Fruit fly (Drosophila melanogaster): ENCODE results near the gene Nepl3.

Nepl3 gene

DNA sequence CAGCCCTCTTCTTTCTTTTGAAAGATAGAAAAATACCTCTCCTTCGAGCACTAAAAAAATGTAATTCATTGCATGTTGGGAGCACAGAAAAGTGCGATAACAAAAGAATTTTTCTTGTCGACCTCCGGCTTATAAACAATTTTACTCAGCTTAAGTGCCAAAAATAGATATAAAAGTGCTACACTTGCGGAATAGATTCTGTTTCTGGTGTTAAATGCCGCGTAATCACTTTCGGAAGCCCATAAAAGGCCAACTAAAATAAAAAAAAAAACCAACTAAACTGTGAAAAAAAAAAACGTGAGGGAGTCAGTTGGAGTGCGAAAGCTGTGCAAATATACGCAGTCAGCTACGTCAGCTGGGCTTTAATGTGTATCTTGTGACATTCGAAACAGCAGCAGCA, 31.6 kb upstream of the Nepl3 start:
- TF ChIP-seq ttk (optimal IDR thresholded peaks at IDR 0.05), result no peak
- TF ChIP-seq Sin3A (optimal IDR thresholded peaks at IDR 0.05), result no peak
- TF ChIP-seq psq (optimal IDR thresholded peaks at IDR 0.05), result no peak
- TF ChIP-seq h (optimal IDR thresholded peaks at IDR 0.05), result no peak
- TF ChIP-seq insv (optimal IDR thresholded peaks at IDR 0.05), result no peak
- no peak for TF ChIP-seq Myc (optimal IDR thresholded peaks at IDR 0.05)

DNA sequence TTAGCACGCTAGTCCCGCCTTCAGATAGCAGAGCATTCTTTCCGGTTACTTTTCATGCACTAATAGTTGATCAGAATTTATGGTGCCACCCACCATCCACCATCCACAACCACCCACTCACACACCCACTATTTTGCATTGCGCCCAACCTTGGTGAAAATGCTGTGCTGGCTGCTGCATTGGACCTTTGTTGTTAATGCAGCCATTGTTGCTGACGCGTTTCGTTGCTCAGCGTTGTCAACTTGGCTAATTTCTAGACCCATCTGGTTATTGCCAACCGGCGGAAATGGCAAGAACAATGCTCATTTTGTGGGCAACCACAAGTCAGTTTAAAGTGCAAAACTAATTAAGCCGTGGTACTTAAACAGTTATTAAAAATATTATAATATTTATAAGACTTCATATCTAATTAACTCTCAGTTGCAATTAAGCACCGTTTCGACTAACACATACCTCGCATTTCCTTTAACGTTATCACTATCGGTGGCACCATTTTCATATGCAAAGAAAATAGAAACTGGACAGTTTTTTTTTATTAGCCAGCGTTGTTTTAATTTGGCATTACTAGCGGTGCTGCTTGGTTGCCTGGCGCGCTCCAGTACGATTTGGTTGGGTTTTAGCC, 30.7 kb upstream of the Nepl3 start:
- no peak for TF ChIP-seq psq (optimal IDR thresholded peaks at IDR 0.05)
- TF ChIP-seq insv (optimal IDR thresholded peaks at IDR 0.05), result no peak
- no peak for TF ChIP-seq ttk (optimal IDR thresholded peaks at IDR 0.05)
- TF ChIP-seq h (optimal IDR thresholded peaks at IDR 0.05), result no peak
- no peak for TF ChIP-seq Myc (optimal IDR thresholded peaks at IDR 0.05)
- no peak for TF ChIP-seq Sin3A (optimal IDR thresholded peaks at IDR 0.05)

DNA sequence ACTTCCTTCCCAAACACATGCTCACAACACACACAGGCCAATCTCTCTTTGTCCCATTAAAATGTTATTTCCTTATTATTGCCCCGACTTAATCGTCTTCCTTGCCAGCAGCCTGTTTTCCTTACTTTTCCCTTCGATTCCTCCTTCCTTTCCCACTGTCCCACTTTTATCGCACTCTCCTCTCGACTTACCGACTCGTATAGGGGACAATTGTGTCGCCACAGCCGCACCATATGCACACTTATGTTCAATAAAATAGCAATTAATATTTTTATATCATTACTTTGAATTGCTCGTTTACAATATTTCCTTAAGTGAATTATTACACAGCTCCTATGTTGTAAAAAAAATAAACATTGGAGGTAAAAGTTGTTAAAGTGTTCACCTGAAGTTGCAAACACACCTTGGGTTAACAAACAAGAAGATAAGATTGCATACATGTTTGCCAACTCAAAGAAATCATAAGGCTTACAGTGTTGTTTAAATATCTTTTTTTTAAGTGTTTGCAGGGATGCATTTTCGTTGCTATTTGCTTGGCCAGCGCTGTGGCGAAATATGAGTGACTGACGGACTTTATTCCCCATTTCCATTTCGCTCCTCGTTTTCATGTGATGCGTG, 29.0 kb upstream of the Nepl3 start:
- TF ChIP-seq psq (optimal IDR thresholded peaks at IDR 0.05) (no peak), Myc (optimal IDR thresholded peaks at IDR 0.05) (no peak), ttk (optimal IDR thresholded peaks at IDR 0.05) (no peak), h (optimal IDR thresholded peaks at IDR 0.05) (no peak), Sin3A (optimal IDR thresholded peaks at IDR 0.05) (no peak)

DNA sequence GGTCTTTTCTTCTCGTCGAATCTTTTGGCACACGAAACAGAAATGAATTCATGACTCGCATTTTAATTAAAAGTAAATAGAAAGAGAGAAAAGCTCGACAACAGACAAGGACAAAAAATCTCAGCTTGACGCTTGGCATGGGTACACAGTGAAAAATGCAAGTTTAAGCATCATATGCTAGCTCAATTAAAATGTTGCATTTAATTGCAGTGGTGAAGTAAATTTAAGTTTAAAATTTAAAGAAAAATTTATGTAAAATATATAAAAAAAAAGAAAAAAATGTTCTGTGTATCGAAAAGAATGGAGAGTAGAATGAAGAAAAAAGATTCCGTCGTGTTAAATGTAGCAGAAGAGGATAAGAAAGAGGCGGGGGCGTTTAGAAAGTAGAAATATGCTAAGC, 27.5 kb upstream of the Nepl3 start:
- TF ChIP-seq Myc (optimal IDR thresholded peaks at IDR 0.05) (no peak), psq (optimal IDR thresholded peaks at IDR 0.05) (no peak), ttk (optimal IDR thresholded peaks at IDR 0.05) (no peak), h (optimal IDR thresholded peaks at IDR 0.05) (no peak), insv (optimal IDR thresholded peaks at IDR 0.05) (no peak), Sin3A (optimal IDR thresholded peaks at IDR 0.05) (no peak)

DNA sequence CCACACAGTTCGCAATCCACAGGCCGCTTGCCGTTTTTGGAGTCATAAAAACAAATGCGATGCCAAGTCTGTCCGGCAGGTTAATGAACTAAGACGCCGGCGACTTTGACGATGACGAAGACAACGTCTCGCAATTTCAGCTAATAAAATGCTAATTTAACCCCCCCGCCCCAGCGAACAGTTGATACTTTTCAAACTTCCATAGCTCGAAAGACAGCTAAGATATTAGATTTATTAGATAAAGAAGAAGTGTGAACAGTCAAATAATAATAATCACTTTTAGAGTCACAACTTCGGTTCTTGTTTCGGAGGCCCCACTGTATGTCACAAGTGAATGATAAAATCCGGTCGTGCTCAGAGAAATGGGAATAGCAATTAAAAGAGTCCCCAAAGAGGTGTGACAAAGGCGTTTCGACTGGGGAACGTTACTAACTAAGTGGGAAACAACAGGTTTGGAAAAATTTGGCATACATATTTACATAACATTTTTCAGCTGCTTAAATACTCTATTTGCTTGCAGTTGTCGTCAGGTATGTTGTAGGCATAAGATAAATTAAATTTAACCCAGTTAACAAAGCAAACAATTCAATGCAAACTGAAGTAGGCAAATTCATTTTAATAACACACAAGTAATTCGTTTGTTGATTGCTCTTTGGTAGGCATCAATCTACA, 26.7 kb upstream of the Nepl3 start:
- TF ChIP-seq Sin3A (optimal IDR thresholded peaks at IDR 0.05) (no peak), h (optimal IDR thresholded peaks at IDR 0.05) (no peak), insv (optimal IDR thresholded peaks at IDR 0.05) (no peak), psq (optimal IDR thresholded peaks at IDR 0.05) (no peak), Myc (optimal IDR thresholded peaks at IDR 0.05) (no peak), ttk (optimal IDR thresholded peaks at IDR 0.05) (no peak)

DNA sequence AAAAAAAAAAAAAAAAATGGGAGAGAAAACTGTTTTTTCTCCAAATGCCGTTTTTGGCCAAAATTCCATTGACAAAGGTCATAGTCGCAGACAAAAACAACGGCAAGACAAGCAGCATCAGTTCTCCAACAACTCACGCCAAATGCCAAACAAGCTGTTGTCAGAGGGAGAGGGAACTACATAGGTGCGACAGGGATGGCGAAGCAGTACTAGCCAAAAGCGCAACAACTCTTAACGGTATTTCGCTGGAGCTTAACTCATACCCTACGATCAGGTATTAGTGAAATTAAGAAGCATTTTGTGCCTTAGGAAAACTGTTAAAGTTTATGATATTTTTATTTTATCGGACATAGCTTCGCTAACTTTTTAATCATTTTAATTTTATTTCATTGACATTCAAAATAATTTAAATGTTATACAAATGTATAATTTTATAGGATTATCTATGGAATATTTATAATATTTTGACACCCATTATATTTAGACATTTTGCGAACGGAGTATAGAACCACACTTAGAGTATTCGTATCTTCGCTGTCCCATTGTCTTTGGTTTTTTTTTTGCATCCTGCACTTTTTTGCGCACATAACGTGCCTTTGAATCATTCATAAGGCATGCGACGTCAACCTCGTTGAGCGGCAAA, 22.3 kb upstream of the Nepl3 start:
- TF ChIP-seq ttk (optimal IDR thresholded peaks at IDR 0.05) (no peak), Sin3A (optimal IDR thresholded peaks at IDR 0.05) (no peak), psq (optimal IDR thresholded peaks at IDR 0.05) (no peak), h (optimal IDR thresholded peaks at IDR 0.05) (no peak), Myc (optimal IDR thresholded peaks at IDR 0.05) (no peak), insv (optimal IDR thresholded peaks at IDR 0.05) (no peak)

DNA sequence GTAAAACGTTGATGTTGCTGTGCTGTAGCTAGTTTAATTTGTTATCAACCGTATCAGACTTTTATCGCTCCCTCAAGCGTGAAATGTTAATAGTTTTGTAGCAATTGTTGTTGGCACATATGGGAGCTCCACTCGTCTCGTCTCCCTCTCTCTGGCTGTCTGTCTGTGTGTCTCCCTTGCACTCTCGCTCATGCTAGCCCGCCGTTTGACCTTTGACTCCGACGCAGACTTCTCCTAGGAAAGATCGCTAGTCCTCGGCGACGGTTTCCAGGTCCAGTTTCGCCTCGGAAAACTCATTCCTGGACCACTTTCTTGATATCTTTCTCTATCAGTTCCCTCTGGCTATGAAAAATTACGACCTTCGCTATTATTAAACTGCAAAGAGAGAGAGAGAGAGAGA, 21.2 kb upstream of the Nepl3 start:
- TF ChIP-seq Myc (optimal IDR thresholded peaks at IDR 0.05) (no peak), psq (optimal IDR thresholded peaks at IDR 0.05) (no peak), insv (optimal IDR thresholded peaks at IDR 0.05) (no peak), ttk (optimal IDR thresholded peaks at IDR 0.05) (no peak), Sin3A (optimal IDR thresholded peaks at IDR 0.05) (no peak), h (optimal IDR thresholded peaks at IDR 0.05) (no peak)

DNA sequence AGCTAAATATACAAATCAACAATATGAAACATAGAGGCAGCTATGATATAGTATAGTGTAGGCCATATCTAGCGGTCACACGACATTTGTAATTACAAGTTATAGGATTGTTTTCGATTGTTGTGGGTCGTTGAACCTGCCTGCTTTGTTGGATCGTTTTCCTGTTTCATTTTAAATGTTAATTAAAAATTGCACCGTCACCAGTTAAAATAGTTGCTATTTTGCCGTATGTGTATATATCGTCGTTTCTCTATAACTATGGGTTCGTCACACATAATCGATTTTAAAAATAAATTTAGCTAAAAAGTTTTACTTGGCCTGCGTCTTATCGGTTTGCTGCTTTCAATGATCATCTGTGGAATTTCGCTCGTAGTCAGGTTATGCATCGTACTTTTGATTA, 14.3 kb upstream of the Nepl3 start:
- TF ChIP-seq h (optimal IDR thresholded peaks at IDR 0.05) (no peak), Myc (optimal IDR thresholded peaks at IDR 0.05) (no peak), psq (optimal IDR thresholded peaks at IDR 0.05) (no peak), insv (optimal IDR thresholded peaks at IDR 0.05) (no peak), Sin3A (optimal IDR thresholded peaks at IDR 0.05) (no peak), ttk (optimal IDR thresholded peaks at IDR 0.05) (no peak)

DNA sequence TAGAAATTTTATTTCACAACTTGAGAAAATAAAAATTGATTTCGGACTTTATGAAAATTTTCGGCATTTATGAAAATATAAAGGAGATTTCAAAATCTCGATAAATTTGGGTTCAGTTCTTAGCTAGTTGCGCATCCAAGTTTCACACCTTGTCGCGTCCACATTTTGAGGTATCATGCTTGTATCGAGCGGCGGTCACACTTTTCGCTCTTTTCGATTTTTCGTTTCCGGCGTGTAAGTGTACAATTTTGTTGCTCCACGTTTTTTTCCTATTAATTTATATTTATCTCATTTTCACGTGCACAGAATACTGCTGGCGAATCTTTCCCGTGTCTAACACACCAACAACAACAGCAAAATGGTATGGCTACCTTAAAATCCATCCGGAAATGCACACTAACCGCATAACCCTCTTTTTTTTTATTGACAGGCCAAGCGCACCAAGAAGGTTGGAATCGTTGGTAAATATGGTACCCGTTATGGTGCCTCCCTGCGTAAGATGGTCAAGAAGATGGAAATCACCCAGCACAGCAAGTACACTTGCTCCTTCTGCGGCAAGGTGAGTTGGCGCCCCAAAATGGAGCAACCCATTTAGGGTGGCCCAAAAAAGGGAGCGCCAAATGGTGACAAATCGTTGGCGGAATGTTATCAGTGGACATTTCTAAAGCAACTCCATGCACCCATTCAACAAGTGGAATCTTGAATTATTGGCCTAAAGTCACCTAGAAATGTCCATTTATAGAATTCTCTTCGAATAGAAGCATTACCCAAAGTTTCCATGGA, 12.9 kb upstream of the Nepl3 start, which contains the start of gene RpL37A:
TSS of gene RpL37A (plus strand) at position 161 of the 783 bp plus-strand sequence.
- TF ChIP-seq h (optimal IDR thresholded peaks at IDR 0.05) (no peak), Myc (optimal IDR thresholded peaks at IDR 0.05) (no peak), insv (optimal IDR thresholded peaks at IDR 0.05) (no peak), psq (optimal IDR thresholded peaks at IDR 0.05) (no peak), Sin3A (optimal IDR thresholded peaks at IDR 0.05) (no peak), ttk (optimal IDR thresholded peaks at IDR 0.05) (no peak)

DNA sequence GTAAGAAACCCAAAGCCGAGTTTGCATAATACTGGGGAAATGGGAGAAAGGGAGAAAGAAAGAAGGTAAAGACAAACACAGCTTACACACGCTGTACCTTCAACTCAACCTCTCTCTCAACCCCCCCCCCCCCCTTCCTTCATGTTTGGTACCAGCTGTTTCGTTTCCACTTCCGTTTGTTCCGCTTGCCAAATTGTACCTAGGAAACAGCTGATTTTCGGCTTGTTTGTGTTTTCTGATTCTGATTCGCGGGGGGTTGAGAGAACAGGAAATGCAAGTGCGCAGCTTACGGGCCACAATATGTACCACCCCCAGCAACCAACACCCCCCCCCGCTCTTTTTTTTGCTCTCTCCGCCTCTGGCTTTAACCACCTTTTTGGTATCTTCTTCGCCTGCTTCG, 5.9 kb upstream of the Nepl3 start:
- TF ChIP-seq ttk (optimal IDR thresholded peaks at IDR 0.05) (no peak), h (optimal IDR thresholded peaks at IDR 0.05) (no peak), psq (optimal IDR thresholded peaks at IDR 0.05) (no peak)

DNA sequence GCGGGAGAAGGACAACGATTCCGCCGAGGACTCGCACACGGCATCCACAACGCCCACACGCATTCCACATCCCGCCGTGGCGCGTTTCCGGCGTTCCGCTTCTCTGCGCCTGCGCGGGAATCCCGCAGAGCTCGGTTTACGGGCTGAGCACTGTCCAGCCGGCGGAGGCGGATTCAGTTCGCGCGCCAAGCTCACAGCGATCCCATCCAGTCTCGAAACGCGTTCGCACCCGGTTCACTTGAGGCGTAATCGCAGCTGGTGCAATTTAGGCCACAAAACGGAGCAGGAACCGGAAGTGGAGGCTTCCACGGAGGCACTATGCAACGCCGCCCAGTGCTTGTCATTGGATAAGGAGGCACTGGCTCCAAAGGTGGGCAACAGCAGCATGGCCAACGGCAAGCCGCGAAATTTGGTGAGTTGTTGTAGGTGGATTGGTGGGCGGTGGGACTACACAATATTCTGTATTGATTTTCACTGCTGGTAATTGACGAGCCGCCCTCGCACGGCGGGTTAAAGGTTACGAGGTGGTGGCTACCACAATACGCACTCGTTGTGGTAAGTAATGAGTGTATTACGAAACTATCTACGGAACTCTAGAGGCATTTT, 4.9 kb upstream of the Nepl3 start:
- no peak for TF ChIP-seq h (optimal IDR thresholded peaks at IDR 0.05)
- no peak for TF ChIP-seq insv (optimal IDR thresholded peaks at IDR 0.05)
- no peak for TF ChIP-seq psq (optimal IDR thresholded peaks at IDR 0.05)
